Worm (Caenorhabditis elegans) whole organism, young adult: ENCODE results near the gene ZK455.5.

Experiments used
- B0019.2 ChIP-seq: fragments of 200-800 bp; sonication (Bioruptor generic); conservative IDR thresholded peaks from 2 replicates; pipeline ENCODE4 v1.3.6; 2022; ENCODE audit warnings: missing genetic modification reagents, missing genetic modification characterization, missing compliant biosample characterization
- F23B12.7 ChIP-seq: sonication (generic microtip); optimal IDR thresholded peaks from 2 replicates; lab custom pipeline; 2017; ENCODE audit warnings: missing genetic modification characterization, mild to moderate bottlenecking, missing compliant biosample characterization, antibody characterized with exemption, moderate library complexity; ENCODE audit not compliant: insufficient read depth
- K11D2.4 ChIP-seq: fragments of 200-800 bp; sonication (Bioruptor generic); IDR thresholded peaks from 2 replicates; pipeline ENCODE4 v1.3.6; 2022; ENCODE audit warnings: missing genetic modification reagents, missing genetic modification characterization, missing compliant biosample characterization
- T07F8.4 ChIP-seq: sonication (generic microtip); optimal IDR thresholded peaks from 2 replicates; lab custom pipeline; 2016; ENCODE audit warnings: mild to moderate bottlenecking, missing genetic modification characterization, moderate library complexity, missing compliant biosample characterization
- Y53G8AR.9 ChIP-seq: fragments of 200-800 bp; sonication (Bioruptor generic); conservative IDR thresholded peaks from 2 replicates; pipeline ENCODE4 v1.3.6; 2022; ENCODE audit warnings: missing genetic modification reagents, missing genetic modification characterization, missing compliant biosample characterization
- Y56A3A.18 ChIP-seq: fragments of 200-800 bp; sonication (Bioruptor generic); IDR thresholded peaks from 2 replicates; pipeline ENCODE4 v1.3.6; 2022; ENCODE audit warnings: missing genetic modification reagents, missing genetic modification characterization, missing compliant biosample characterization
- Y67H2A.10 ChIP-seq: fragments of 200-800 bp; sonication (Bioruptor generic); conservative IDR thresholded peaks from 2 replicates; pipeline ENCODE4 v1.3.6; 2022; ENCODE audit warnings: missing genetic modification reagents, missing genetic modification characterization, missing compliant biosample characterization
- Y79H2A.3 ChIP-seq: fragments of 200-800 bp; sonication (Bioruptor generic); conservative IDR thresholded peaks from 2 replicates; pipeline ENCODE4 v1.3.6; 2022; ENCODE audit warnings: missing genetic modification reagents, missing genetic modification characterization, missing compliant biosample characterization
- Y95B8A.8 ChIP-seq: fragments of 200-800 bp; sonication (Bioruptor generic); IDR thresholded peaks from 2 replicates; pipeline ENCODE4 v1.3.6; 2022; ENCODE audit warnings: missing genetic modification reagents, missing genetic modification characterization, missing compliant biosample characterization
- atf-7 ChIP-seq: sonication (generic microtip); optimal IDR thresholded peaks from 2 replicates; lab custom pipeline; 2017; ENCODE audit warnings: mild to moderate bottlenecking, missing genetic modification characterization, missing compliant biosample characterization
- attf-3 ChIP-seq: fragments of 200-800 bp; sonication (Bioruptor generic); conservative IDR thresholded peaks from 2 replicates; pipeline ENCODE4 v1.3.6; 2022; ENCODE audit warnings: missing genetic modification reagents, missing genetic modification characterization, missing compliant biosample characterization
- bed-1 ChIP-seq: fragments of 200-800 bp; sonication (Bioruptor generic); IDR thresholded peaks from 2 replicates; pipeline ENCODE4 v1.3.6; 2022; ENCODE audit warnings: missing genetic modification reagents, missing genetic modification characterization, missing compliant biosample characterization
- ccch-3 ChIP-seq: fragments of 200-800 bp; sonication (Bioruptor generic); optimal IDR thresholded peaks from 2 replicates; lab custom pipeline; 2018; ENCODE audit warnings: mild to moderate bottlenecking, missing genetic modification characterization, missing compliant biosample characterization
- ceh-100 ChIP-seq: fragments of 200-800 bp; sonication (Bioruptor generic); IDR thresholded peaks from 2 replicates; pipeline ENCODE4 v1.3.6; 2022; ENCODE audit warnings: missing genetic modification reagents, missing genetic modification characterization, missing compliant biosample characterization
- die-1 ChIP-seq: sonication (generic microtip); optimal IDR thresholded peaks from 2 replicates; lab custom pipeline; 2016; ENCODE audit warnings: missing genotype, mild to moderate bottlenecking, missing genetic modification characterization, missing compliant biosample characterization
- dox-1 ChIP-seq: fragments of 200-800 bp; sonication (Bioruptor generic); IDR thresholded peaks from 2 replicates; pipeline ENCODE4 v1.3.6; 2022; ENCODE audit warnings: missing genetic modification reagents, missing genetic modification characterization, missing compliant biosample characterization
- dpl-1 ChIP-seq: fragments of 150-350 bp; optimal IDR thresholded peaks from 2 replicates; lab custom pipeline; 2014; ENCODE audit warnings: missing biosample characterization, missing genetic modification reagents, missing genetic modification characterization
- egl-18 ChIP-seq: fragments of 200-800 bp; sonication (Bioruptor generic); IDR thresholded peaks from 2 replicates; pipeline ENCODE4 v1.3.6; 2022; ENCODE audit warnings: missing genetic modification reagents, missing genetic modification characterization, missing compliant biosample characterization
- egrh-3 ChIP-seq: fragments of 200-800 bp; sonication (Bioruptor generic); IDR thresholded peaks from 2 replicates; pipeline ENCODE4 v1.3.6; 2022; ENCODE audit warnings: missing genetic modification reagents, missing genetic modification characterization, missing compliant biosample characterization
- him-1 ChIP-seq: sonication (generic microtip); optimal IDR thresholded peaks from 2 replicates; lab custom pipeline; 2016; ENCODE audit warnings: missing genotype, missing genetic modification reagents, missing genetic modification characterization, missing compliant biosample characterization
- hlh-12 ChIP-seq: sonication (generic microtip); optimal IDR thresholded peaks from 2 replicates; lab custom pipeline; 2016; ENCODE audit warnings: missing genetic modification characterization, missing compliant biosample characterization
- hmg-1.2 ChIP-seq: fragments of 200-800 bp; sonication (Bioruptor generic); IDR thresholded peaks from 2 replicates; pipeline ENCODE4 v1.3.6; 2022; ENCODE audit warnings: missing genetic modification reagents, missing genetic modification characterization, missing compliant biosample characterization
- let-607 ChIP-seq, 2 experiments: fragments of 200-800 bp in 1 of 2; sonication (Bioruptor generic) in 1 of 2; sonication (generic microtip) in 1 of 2; optimal IDR thresholded peaks; 2 replicates each; lab custom pipeline; 2016 to 2018; ENCODE audit warnings: mild to moderate bottlenecking in 2 of 2, missing compliant biosample characterization in 2 of 2, missing genetic modification characterization in 2 of 2, moderate library complexity in 2 of 2, missing genotype in 1 of 2
- lin-35 ChIP-seq, 3 experiments: fragments of 150-350 bp in 2 of 3; sonication (generic microtip) in 1 of 3; optimal IDR thresholded peaks; 2 replicates each; lab custom pipeline; 2014 to 2018; ENCODE audit warnings: missing biosample characterization in 3 of 3, missing genetic modification characterization in 3 of 3, missing genetic modification reagents in 3 of 3
- lin-54 ChIP-seq: fragments of 200-800 bp; sonication (Bioruptor generic); optimal IDR thresholded peaks from 2 replicates; lab custom pipeline; 2018; ENCODE audit warnings: mild to moderate bottlenecking, missing genetic modification characterization, missing compliant biosample characterization
- lir-1 ChIP-seq: fragments of 200-800 bp; sonication (Bioruptor generic); conservative IDR thresholded peaks from 2 replicates; pipeline ENCODE4 v1.3.6; 2022; ENCODE audit warnings: missing genetic modification reagents, missing genetic modification characterization, missing compliant biosample characterization
- madf-3 ChIP-seq: fragments of 200-800 bp; sonication (Bioruptor generic); IDR thresholded peaks from 2 replicates; pipeline ENCODE4 v1.3.6; 2022; ENCODE audit warnings: missing genetic modification reagents, missing genetic modification characterization, missing compliant biosample characterization
- madf-6 ChIP-seq: fragments of 200-800 bp; sonication (Bioruptor generic); IDR thresholded peaks from 2 replicates; pipeline ENCODE4 v1.3.6; 2022; ENCODE audit warnings: missing genetic modification reagents, missing genetic modification characterization, missing compliant biosample characterization
- madf-8 ChIP-seq: fragments of 200-800 bp; sonication (Bioruptor generic); conservative IDR thresholded peaks from 2 replicates; pipeline ENCODE4 v1.3.6; 2022; ENCODE audit warnings: missing genetic modification reagents, missing genetic modification characterization, missing compliant biosample characterization
- nfya-2 ChIP-seq: fragments of 200-800 bp; sonication (Bioruptor generic); IDR thresholded peaks from 2 replicates; pipeline ENCODE4 v1.3.6; 2022; ENCODE audit warnings: missing genetic modification reagents, missing genetic modification characterization, missing compliant biosample characterization
- nfyb-1 ChIP-seq: fragments of 200-800 bp; sonication (Bioruptor generic); IDR thresholded peaks from 2 replicates; pipeline ENCODE4 v1.3.6; 2022; ENCODE audit warnings: missing genetic modification reagents, missing genetic modification characterization, missing compliant biosample characterization
- pha-4 ChIP-seq: fragments of 150-350 bp; sonication (generic microtip); optimal IDR thresholded peaks from 2 replicates; lab custom pipeline; 2014; ENCODE audit warnings: missing biosample characterization, missing genetic modification reagents, missing genetic modification characterization
- somi-1 ChIP-seq: fragments of 200-800 bp; sonication (Bioruptor generic); optimal IDR thresholded peaks from 2 replicates; lab custom pipeline; 2018; ENCODE audit warnings: mild to moderate bottlenecking, missing genetic modification characterization, missing compliant biosample characterization
- unc-62 ChIP-seq: fragments of 150-350 bp; optimal IDR thresholded peaks from 2 replicates; lab custom pipeline; 2014; ENCODE audit warnings: missing biosample characterization, missing genetic modification reagents, missing genetic modification characterization
- ztf-26 ChIP-seq: sonication (generic microtip); optimal IDR thresholded peaks from 2 replicates; lab custom pipeline; 2017; ENCODE audit warnings: missing genetic modification characterization, missing compliant biosample characterization
- ztf-6 ChIP-seq: fragments of 200-800 bp; sonication (Bioruptor generic); IDR thresholded peaks from 2 replicates; pipeline ENCODE4 v1.3.6; 2022; ENCODE audit warnings: missing genetic modification reagents, missing genetic modification characterization, missing compliant biosample characterization

The ZK455.5 gene

DNA sequence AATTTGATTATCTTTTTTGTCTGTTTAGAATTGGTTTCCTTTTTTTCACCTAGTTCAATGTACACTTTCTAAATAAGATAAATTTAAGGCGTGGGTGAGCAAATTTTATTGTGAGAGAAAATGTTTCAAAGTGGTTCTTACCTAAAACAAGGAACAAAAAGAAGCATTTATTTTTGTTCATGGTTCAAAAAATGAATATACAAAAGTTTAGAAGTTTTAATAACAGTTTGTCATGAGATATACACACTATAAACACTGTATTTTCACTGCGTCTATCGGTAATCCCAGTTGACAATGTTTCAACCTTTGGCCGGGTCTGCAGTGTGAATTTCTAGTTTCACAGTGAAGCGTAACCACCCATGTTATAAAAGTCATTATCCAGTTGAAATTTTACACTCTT lies 11.3 kb downstream of the ZK455.5 start, which contains the start of gene F08G12.11:
F08G12.11 (minus strand) TSS at position 181 of the 400 bp plus-strand sequence.
- TF ChIP-seq egrh-3 (GFP tag; lab: Robert Waterston, UW) (no peak), T07F8.4 (tag; lab: Kevin White, UChicago) (no peak), somi-1 (no peak), nfya-2 (GFP tag; lab: Robert Waterston, UW) (no peak), madf-6 (GFP tag; lab: Robert Waterston, UW) (no peak), ccch-3 (no peak), unc-62 (GFP tag; lab: Kevin White, UChicago) (no peak), let-607 (tag; optimal IDR thresholded peaks at IDR 0.05; lab: Kevin White, UChicago) (no peak), die-1 (tag; lab: Kevin White, UChicago) (no peak), dox-1 (GFP tag; lab: Robert Waterston, UW) (no peak), hmg-1.2 (no peak), dpl-1 (GFP tag; lab: Kevin White, UChicago) (no peak), ztf-6 (GFP tag; lab: Robert Waterston, UW) (no peak), Y53G8AR.9 (no peak), bed-1 (GFP tag; lab: Robert Waterston, UW) (no peak), hlh-12 (tag; lab: Kevin White, UChicago) (no peak), Y79H2A.3 (GFP tag; lab: Robert Waterston, UW) (no peak)

DNA sequence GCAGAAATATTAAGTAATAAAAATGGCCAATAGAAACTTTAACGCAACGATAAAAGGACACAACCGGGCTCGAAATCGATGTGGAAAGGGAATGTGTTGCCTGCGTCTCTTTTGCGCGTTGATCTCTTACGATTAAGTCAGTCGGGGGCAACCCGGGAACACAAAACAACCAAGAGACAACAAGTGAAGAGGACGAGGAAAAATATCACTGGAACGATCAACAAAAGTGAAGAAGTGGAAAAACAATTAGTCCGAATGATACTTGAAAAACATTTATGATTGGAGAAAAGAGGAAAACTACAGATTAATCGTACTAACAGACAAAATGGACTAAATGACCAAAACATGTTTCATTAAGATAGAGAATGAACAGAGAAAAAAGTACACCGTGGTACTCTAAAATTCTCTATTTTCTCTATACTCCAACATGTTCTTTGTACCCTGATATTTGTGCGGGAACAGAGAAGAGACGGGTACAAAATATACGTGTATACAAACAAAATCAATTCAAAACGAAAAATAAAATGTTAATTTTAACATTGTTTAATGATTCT lies 16.4 kb downstream of the ZK455.5 start, which contains the start of gene F08G12.5:
F08G12.5 (minus strand) TSS at position 1 of the 554 bp plus-strand sequence.
- TF ChIP-seq ztf-6 (GFP tag; lab: Robert Waterston, UW) (no peak), Y56A3A.18 (GFP tag; lab: Robert Waterston, UW) (no peak), F23B12.7 (tag; lab: Kevin White, UChicago) (no peak), B0019.2 (GFP tag; lab: Robert Waterston, UW) (no peak), die-1 (tag; lab: Kevin White, UChicago) (no peak), lir-1 (GFP tag; lab: Robert Waterston, UW) (no peak), nfyb-1 (GFP tag; lab: Robert Waterston, UW) (no peak)

DNA sequence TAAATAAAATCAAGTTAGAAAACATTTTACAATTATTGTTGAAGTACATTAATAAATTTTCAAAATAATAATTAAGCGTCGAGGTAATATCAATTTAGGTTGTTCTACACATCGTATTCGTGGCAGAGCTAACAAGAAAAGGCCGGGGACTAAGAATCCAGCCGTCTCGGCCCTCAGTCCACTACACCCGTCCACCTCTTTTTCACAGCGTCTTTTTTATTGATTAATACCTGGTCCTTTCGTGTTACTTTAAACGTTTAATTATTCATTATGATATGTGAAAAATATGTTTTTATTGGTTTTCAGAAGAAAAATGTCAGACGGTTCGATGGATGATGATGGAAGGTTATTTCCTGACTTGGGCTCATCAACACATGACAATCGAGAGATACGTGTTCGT lies 19.7 kb downstream of the ZK455.5 start, which contains the start of gene vhl-1:
vhl-1 (plus strand) TSS at position 301 of the 400 bp plus-strand sequence.
- TF ChIP-seq ceh-100 (GFP tag; lab: Robert Waterston, UW) (no peak), attf-3 (GFP tag; lab: Robert Waterston, UW) (no peak), ztf-26 (no peak), atf-7 (tag; lab: Kevin White, UChicago) (no peak), him-1 (tag; lab: Kevin White, UChicago) (no peak), K11D2.4 (GFP tag; lab: Robert Waterston, UW) (no peak), egl-18 (GFP tag; lab: Robert Waterston, UW) (no peak), madf-8 (GFP tag; lab: Robert Waterston, UW) (no peak), madf-3 (GFP tag; lab: Robert Waterston, UW) (no peak), nfyb-1 (GFP tag; lab: Robert Waterston, UW) (no peak), lin-54 (GFP tag; lab: Kevin White, UChicago) (no peak), pha-4 (tag; lab: Kevin White, UChicago) (no peak), lin-35 (GFP tag; optimal IDR thresholded peaks at IDR 0.05; lab: Kevin White, UChicago) (no peak), Y79H2A.3 (GFP tag; lab: Robert Waterston, UW) (no peak), somi-1 (no peak), Y67H2A.10 (GFP tag; lab: Robert Waterston, UW) (no peak), Y95B8A.8 (no peak), dox-1 (GFP tag; lab: Robert Waterston, UW) (no peak)
- TF ChIP-seq, all 124 proteins: peak for 0
